Worm (Caenorhabditis elegans) whole organism, L4/young adult: ENCODE results near the gene wrt-7.

ENCODE experiments used
- W03F9.2 ChIP-seq: fragments of 150-350 bp; optimal IDR thresholded peaks from 2 replicates; lab custom pipeline; 2014; ENCODE audit warnings: missing biosample characterization, missing genetic modification characterization
- dao-5 ChIP-seq: sonication (generic microtip); optimal IDR thresholded peaks from 2 replicates; lab custom pipeline; 2016; ENCODE audit warnings: missing genotype, missing genetic modification characterization, moderate library complexity, missing compliant biosample characterization
- him-1 ChIP-seq: sonication (generic microtip); optimal IDR thresholded peaks from 2 replicates; lab custom pipeline; 2016; ENCODE audit warnings: missing genotype, missing genetic modification reagents, missing genetic modification characterization, missing compliant biosample characterization

DNA sequence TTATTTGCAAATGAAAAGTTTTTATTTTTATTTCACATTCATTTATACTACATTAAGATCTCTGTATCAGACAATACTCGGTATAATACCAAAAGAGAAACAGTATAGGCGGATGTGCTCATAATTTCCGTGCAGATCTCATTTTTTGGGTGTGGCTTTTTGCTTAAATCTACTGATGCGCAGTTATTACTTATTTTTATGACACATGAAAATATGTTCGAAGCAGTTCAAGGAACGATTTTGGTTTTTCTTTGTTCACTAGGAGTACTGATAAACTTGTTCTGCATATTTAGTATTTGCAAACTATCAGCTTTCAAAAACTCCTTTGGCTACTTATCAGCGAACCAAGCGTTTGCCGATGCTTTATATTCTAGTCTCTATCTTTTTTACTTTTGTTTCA, 15.1 kb upstream of the wrt-7 start, which contains the start of gene srx-58:
- no peak for TF ChIP-seq him-1
- TF ChIP-seq W03F9.2 (tag; lab: Kevin White, UChicago) = no peak
- no peak for TF ChIP-seq dao-5
